Comparison of ENCODE assay signal across 1 fruit fly cellular context in genomic region chrX:11108148-11108844, dm6.
TF ChIP-seq lines count a peak whose summit lies in the region.

TSS of gene Hsp60A (plus strand) at chrX:11108482.

TF ChIP-seq in whole organism, embryonic, 481 proteins besides CTCF, POLR2A, EP300 and RAD21 (continued from another document and continues in another):
- no peak for TF ChIP-seq zf30C (GFP tag; optimal IDR thresholded peaks at IDR 0.05; lab: Kevin White, UChicago)
- peak; percentile 47 for TF ChIP-seq B-H2 (GFP tag; optimal IDR thresholded peaks at IDR 0.05; lab: Kevin White, UChicago)
- no peak for TF ChIP-seq CG6854 (GFP tag; optimal IDR thresholded peaks at IDR 0.05; lab: Kevin White, UChicago)
- no peak for TF ChIP-seq CG4707 (GFP tag; optimal IDR thresholded peaks at IDR 0.05; lab: Kevin White, UChicago)
- no peak for TF ChIP-seq fru (optimal IDR thresholded peaks at IDR 0.05; lab: Kevin White, UChicago)
- no peak for TF ChIP-seq Adf1 (GFP tag; IDR thresholded peaks at IDR 0.05; lab: Robert Waterston, UW)
- no peak for TF ChIP-seq Kr (GFP tag; optimal IDR thresholded peaks at IDR 0.05; lab: Kevin White, UChicago)
- TF ChIP-seq Sry-β (GFP tag; optimal IDR thresholded peaks at IDR 0.05; lab: Kevin White, UChicago) = no peak
- TF ChIP-seq Vsx1 (GFP tag; optimal IDR thresholded peaks at IDR 0.05; lab: Kevin White, UChicago) = no peak
- no peak for TF ChIP-seq onecut (GFP tag; IDR thresholded peaks at IDR 0.05; lab: Robert Waterston, UW)
- no peak for TF ChIP-seq Antp (GFP tag; optimal IDR thresholded peaks at IDR 0.05; lab: Kevin White, UChicago)
- TF ChIP-seq Fer1 (GFP tag; optimal IDR thresholded peaks at IDR 0.05; lab: Kevin White, UChicago) = peak; percentile 55
- peak; percentile 86 for TF ChIP-seq Dref (GFP tag; IDR thresholded peaks at IDR 0.05; lab: Robert Waterston, UW)
- no peak for TF ChIP-seq emc (GFP tag; optimal IDR thresholded peaks at IDR 0.05; lab: Kevin White, UChicago)
- no peak for TF ChIP-seq Hmx (GFP tag; optimal IDR thresholded peaks at IDR 0.05; lab: Kevin White, UChicago)
- no peak for TF ChIP-seq CG3065 (GFP tag; optimal IDR thresholded peaks at IDR 0.05; lab: Kevin White, UChicago)
- no peak for TF ChIP-seq gsb-n (tag; optimal IDR thresholded peaks at IDR 0.05; lab: Kevin White, UChicago)
- TF ChIP-seq CG13424 (tag; optimal IDR thresholded peaks at IDR 0.05; lab: Kevin White, UChicago) = peak; percentile 75
- no peak for TF ChIP-seq Optix (GFP tag; IDR thresholded peaks at IDR 0.05; lab: Robert Waterston, UW)
- no peak for TF ChIP-seq NK7.1 (GFP tag; optimal IDR thresholded peaks at IDR 0.05; lab: Kevin White, UChicago)
- peak; percentile 48; the same call in 1 of the 3 replicates for TF ChIP-seq Dbx (GFP tag; IDR thresholded peaks at IDR 0.05; lab: Robert Waterston, UW)
- peak; percentile 31 for TF ChIP-seq CG15696 (tag; optimal IDR thresholded peaks at IDR 0.05; lab: Kevin White, UChicago)
- TF ChIP-seq gcm (GFP tag; optimal IDR thresholded peaks at IDR 0.05; lab: Kevin White, UChicago) = no peak
- peak; percentile 7 for TF ChIP-seq Fer2 (tag; optimal IDR thresholded peaks at IDR 0.05; lab: Kevin White, UChicago)
- peak; percentile 72; the same call in 2 of the 3 replicates for TF ChIP-seq ci (GFP tag; IDR thresholded peaks at IDR 0.05; lab: Robert Waterston, UW)
- peak; percentile 40 for TF ChIP-seq zen (tag; optimal IDR thresholded peaks at IDR 0.05; lab: Kevin White, UChicago)
- no peak for TF ChIP-seq CG2202 (tag; optimal IDR thresholded peaks at IDR 0.05; lab: Kevin White, UChicago)
- TF ChIP-seq gem (tag; optimal IDR thresholded peaks at IDR 0.05; lab: Kevin White, UChicago) = peak; percentile 73
- no peak for TF ChIP-seq CG1529 (GFP tag; optimal IDR thresholded peaks at IDR 0.05; lab: Kevin White, UChicago)
- peak; percentile 47 for TF ChIP-seq sug (tag; optimal IDR thresholded peaks at IDR 0.05; lab: Kevin White, UChicago)
- peak; percentile 32; the same call in 1 of the 3 replicates for TF ChIP-seq croc (GFP tag; conservative IDR thresholded peaks at IDR 0.05; lab: Robert Waterston, UW)
- TF ChIP-seq chif (GFP tag; optimal IDR thresholded peaks at IDR 0.05; lab: Kevin White, UChicago) = no peak
- TF ChIP-seq hkb (optimal IDR thresholded peaks at IDR 0.05; lab: Kevin White, UChicago) = no peak
- no peak for TF ChIP-seq hkb (GFP tag; IDR thresholded peaks at IDR 0.05; lab: Robert Waterston, UW)
- TF ChIP-seq pita (GFP tag; optimal IDR thresholded peaks at IDR 0.05; lab: Kevin White, UChicago) = no peak
- peak; percentile 1 for TF ChIP-seq CG10431 (GFP tag; optimal IDR thresholded peaks at IDR 0.05; lab: Kevin White, UChicago)
- TF ChIP-seq CG14014 (GFP tag; IDR thresholded peaks at IDR 0.05; lab: Robert Waterston, UW) = 0 out of 2 replicates have a peak, but pooled peaks have one; percentile 27
- TF ChIP-seq CG10959 (GFP tag; IDR thresholded peaks at IDR 0.05; lab: Robert Waterston, UW) = peak; percentile 32; the same call in 1 of the 2 replicates
- TF ChIP-seq tgo (GFP tag; IDR thresholded peaks at IDR 0.05; lab: Robert Waterston, UW) = peak; percentile 42; the same call in 1 of the 3 replicates
- peak; percentile 36 for TF ChIP-seq Hr3 (GFP tag; optimal IDR thresholded peaks at IDR 0.05; lab: Kevin White, UChicago)
- peak in 1 of 2 experiments; percentile 55 for TF ChIP-seq bsh (GFP tag; optimal IDR thresholded peaks at IDR 0.05; lab: Kevin White, UChicago)
- no peak for TF ChIP-seq dan (GFP tag; IDR thresholded peaks at IDR 0.05; lab: Robert Waterston, UW)
- TF ChIP-seq lilli (GFP tag; optimal IDR thresholded peaks at IDR 0.05; lab: Kevin White, UChicago) = peak; percentile 71
- TF ChIP-seq Dp (GFP tag; optimal IDR thresholded peaks at IDR 0.05; lab: Kevin White, UChicago) = peak; percentile 85
- TF ChIP-seq sim (GFP tag; IDR thresholded peaks at IDR 0.05; lab: Robert Waterston, UW) = no peak
- TF ChIP-seq D19A (tag; optimal IDR thresholded peaks at IDR 0.05; lab: Kevin White, UChicago) = peak; percentile 27
- peak; percentile 78 for TF ChIP-seq CG6791 (GFP tag; IDR thresholded peaks at IDR 0.05; lab: Robert Waterston, UW; ENCODE audit: partially characterized antibody)
- no peak for TF ChIP-seq scrt (GFP tag; optimal IDR thresholded peaks at IDR 0.05; lab: Kevin White, UChicago)
- TF ChIP-seq Med (GFP tag; lab: Kevin White, UChicago) = peak; percentile 69
- TF ChIP-seq fd64A (GFP tag; optimal IDR thresholded peaks at IDR 0.05; lab: Kevin White, UChicago) = no peak
- TF ChIP-seq CG34422 (GFP tag; IDR thresholded peaks at IDR 0.05; lab: Robert Waterston, UW) = 0 out of 3 replicates have a peak, but pooled peaks have one; percentile 14
- peak; percentile 58 for TF ChIP-seq CG17829 (tag; optimal IDR thresholded peaks at IDR 0.05; lab: Kevin White, UChicago)
- TF ChIP-seq br (optimal IDR thresholded peaks at IDR 0.05; lab: Kevin White, UChicago) = no peak
- no peak for TF ChIP-seq CG8089 (GFP tag; optimal IDR thresholded peaks at IDR 0.05; lab: Kevin White, UChicago)
- TF ChIP-seq Rfx (GFP tag; IDR thresholded peaks at IDR 0.05; lab: Robert Waterston, UW) = peak; percentile 56
- TF ChIP-seq CG9727 (GFP tag; optimal IDR thresholded peaks at IDR 0.05; lab: Kevin White, UChicago) = peak; percentile 51
- no peak for TF ChIP-seq toy (GFP tag; IDR thresholded peaks at IDR 0.05; lab: Robert Waterston, UW)
- TF ChIP-seq tio (GFP tag; optimal IDR thresholded peaks at IDR 0.05; lab: Kevin White, UChicago) = no peak
- no peak for TF ChIP-seq CG12236 (GFP tag; optimal IDR thresholded peaks at IDR 0.05; lab: Kevin White, UChicago)
- peak; percentile 75 for TF ChIP-seq CG14710 (tag; optimal IDR thresholded peaks at IDR 0.05; lab: Kevin White, UChicago)
- TF ChIP-seq cato (GFP tag; optimal IDR thresholded peaks at IDR 0.05; lab: Kevin White, UChicago; ENCODE audit: borderline replicate concordance) = no peak
- TF ChIP-seq CG43689 (GFP tag; IDR thresholded peaks at IDR 0.05; lab: Robert Waterston, UW) = no peak
- TF ChIP-seq CG9876 (GFP tag; optimal IDR thresholded peaks at IDR 0.05; lab: Kevin White, UChicago) = no peak
- TF ChIP-seq CG14965 (GFP tag; optimal IDR thresholded peaks at IDR 0.05; lab: Kevin White, UChicago; ENCODE audit: borderline replicate concordance) = no peak
- TF ChIP-seq CG15514 (GFP tag; optimal IDR thresholded peaks at IDR 0.05; lab: Kevin White, UChicago) = peak; percentile 76
- no peak for TF ChIP-seq pho (GFP tag; optimal IDR thresholded peaks at IDR 0.05; lab: Kevin White, UChicago)
- TF ChIP-seq CG6654 (GFP tag; optimal IDR thresholded peaks at IDR 0.05; lab: Kevin White, UChicago) = no peak
- no peak for TF ChIP-seq CG10565 (GFP tag; optimal IDR thresholded peaks at IDR 0.05; lab: Kevin White, UChicago)
- TF ChIP-seq CG3726 (GFP tag; IDR thresholded peaks at IDR 0.05; lab: Robert Waterston, UW) = no peak
- peak; percentile 91 for TF ChIP-seq Dll (GFP tag; IDR thresholded peaks at IDR 0.05; lab: Robert Waterston, UW; ENCODE audit: partially characterized antibody)
- TF ChIP-seq Bdp1 (GFP tag; optimal IDR thresholded peaks at IDR 0.05; lab: Kevin White, UChicago) = no peak
- TF ChIP-seq TFAM (GFP tag; optimal IDR thresholded peaks at IDR 0.05; lab: Kevin White, UChicago) = no peak
- peak; percentile 72 for TF ChIP-seq bbx (GFP tag; IDR thresholded peaks at IDR 0.05; lab: Robert Waterston, UW; ENCODE audit: partially characterized antibody)
- peak; percentile 26 for TF ChIP-seq nerfin-1 (tag; optimal IDR thresholded peaks at IDR 0.05; lab: Kevin White, UChicago)
- peak; percentile 43 for TF ChIP-seq dmrt99B (tag; optimal IDR thresholded peaks at IDR 0.05; lab: Kevin White, UChicago)
- no peak for TF ChIP-seq Hand (GFP tag; optimal IDR thresholded peaks at IDR 0.05; lab: Kevin White, UChicago)
- TF ChIP-seq CG10267 (tag; optimal IDR thresholded peaks at IDR 0.05; lab: Kevin White, UChicago) = peak; percentile 58
- TF ChIP-seq CG2712 (tag; optimal IDR thresholded peaks at IDR 0.05; lab: Kevin White, UChicago) = peak; percentile 61
- no peak for TF ChIP-seq zfh2 (GFP tag; optimal IDR thresholded peaks at IDR 0.05; lab: Kevin White, UChicago)
- TF ChIP-seq YL-1 (GFP tag; optimal IDR thresholded peaks at IDR 0.05; lab: Kevin White, UChicago) = peak; percentile 6
- TF ChIP-seq mam (GFP tag; optimal IDR thresholded peaks at IDR 0.05; lab: Kevin White, UChicago) = peak; percentile 34
- TF ChIP-seq CG7357 (GFP tag; IDR thresholded peaks at IDR 0.05; lab: Robert Waterston, UW) = no peak
- peak in 1 of 2 experiments; percentile 96 for TF ChIP-seq Pdp1 (GFP tag; optimal IDR thresholded peaks at IDR 0.05; lab: Kevin White, UChicago)
- no peak for TF ChIP-seq CG14050 (GFP tag; IDR thresholded peaks at IDR 0.05; lab: Robert Waterston, UW)
- TF ChIP-seq zfh1 (GFP tag; IDR thresholded peaks at IDR 0.05; lab: Robert Waterston, UW) = no peak; the same call in 2 of the 3 replicates
- peak; percentile 70 for TF ChIP-seq PHDP (tag; optimal IDR thresholded peaks at IDR 0.05; lab: Kevin White, UChicago)
- TF ChIP-seq HHEX (GFP tag; optimal IDR thresholded peaks at IDR 0.05; lab: Kevin White, UChicago) = peak; percentile 18
- no peak for TF ChIP-seq C15 (GFP tag; IDR thresholded peaks at IDR 0.05; lab: Robert Waterston, UW)
- no peak for TF ChIP-seq ham (GFP tag; IDR thresholded peaks at IDR 0.05; lab: Robert Waterston, UW)
- no peak for TF ChIP-seq luna (GFP tag; optimal IDR thresholded peaks at IDR 0.05; lab: Kevin White, UChicago)
- TF ChIP-seq oc (tag; optimal IDR thresholded peaks at IDR 0.05; lab: Kevin White, UChicago) = no peak
- TF ChIP-seq CG12155 (GFP tag; optimal IDR thresholded peaks at IDR 0.05; lab: Kevin White, UChicago) = peak; percentile 28
- no peak for TF ChIP-seq sens-2 (GFP tag; IDR thresholded peaks at IDR 0.05; lab: Robert Waterston, UW)
- TF ChIP-seq fd3F (GFP tag; optimal IDR thresholded peaks at IDR 0.05; lab: Kevin White, UChicago) = no peak
- TF ChIP-seq pan (optimal IDR thresholded peaks at IDR 0.05; lab: Kevin White, UChicago) = no peak
- TF ChIP-seq pan (GFP tag; optimal IDR thresholded peaks at IDR 0.05 in 1 of 2, IDR thresholded peaks at IDR 0.05 in 1 of 2) = peak in 1 of 2 experiments; percentile 39
- no peak for TF ChIP-seq rib (GFP tag; IDR thresholded peaks at IDR 0.05; lab: Robert Waterston, UW)
- TF ChIP-seq CG17359 (tag; optimal IDR thresholded peaks at IDR 0.05; lab: Kevin White, UChicago) = peak; percentile 56
- TF ChIP-seq amos (GFP tag; IDR thresholded peaks at IDR 0.05; lab: Robert Waterston, UW; ENCODE audit: partially characterized antibody) = peak; percentile 75
- peak; percentile 60; the same call in 1 of the 2 replicates for TF ChIP-seq CG2129 (GFP tag; IDR thresholded peaks at IDR 0.05; lab: Robert Waterston, UW; ENCODE audit: partially characterized antibody)
- peak; percentile 15 for TF ChIP-seq kay (GFP tag; optimal IDR thresholded peaks at IDR 0.05; lab: Kevin White, UChicago)
- TF ChIP-seq HLH3B (GFP tag; IDR thresholded peaks at IDR 0.05; lab: Robert Waterston, UW) = 0 out of 2 replicates have a peak, but pooled peaks have one; percentile 28
- peak; percentile 37 for TF ChIP-seq chn (GFP tag; optimal IDR thresholded peaks at IDR 0.05; lab: Kevin White, UChicago)
- peak; percentile 59 for TF ChIP-seq CG15601 (tag; optimal IDR thresholded peaks at IDR 0.05; lab: Kevin White, UChicago)
- TF ChIP-seq CG5245 (GFP tag; optimal IDR thresholded peaks at IDR 0.05; lab: Kevin White, UChicago) = no peak
- TF ChIP-seq dysf (GFP tag; IDR thresholded peaks at IDR 0.05; lab: Robert Waterston, UW) = no peak; the same call in 2 of the 3 replicates
- peak; percentile 28 for TF ChIP-seq ind (GFP tag; optimal IDR thresholded peaks at IDR 0.05; lab: Kevin White, UChicago)
- TF ChIP-seq CG4360 (GFP tag; IDR thresholded peaks at IDR 0.05; lab: Robert Waterston, UW) = no peak
- TF ChIP-seq Sry-δ (GFP tag; optimal IDR thresholded peaks at IDR 0.05; lab: Kevin White, UChicago) = peak; percentile 73
- peak; percentile 39 for TF ChIP-seq fd96Cb (tag; optimal IDR thresholded peaks at IDR 0.05; lab: Kevin White, UChicago)
- peak; percentile 56 for TF ChIP-seq CG9817 (tag; optimal IDR thresholded peaks at IDR 0.05; lab: Kevin White, UChicago)
- TF ChIP-seq CG8478 (optimal IDR thresholded peaks at IDR 0.05; lab: Kevin White, UChicago) = no peak
- peak; percentile 60; the same call in 2 of the 3 replicates for TF ChIP-seq CG17361 (GFP tag; IDR thresholded peaks at IDR 0.05; lab: Robert Waterston, UW)
- no peak for TF ChIP-seq CG7928 (GFP tag; optimal IDR thresholded peaks at IDR 0.05; lab: Kevin White, UChicago)
- TF ChIP-seq Gug (GFP tag; IDR thresholded peaks at IDR 0.05; lab: Robert Waterston, UW) = no peak
- peak; percentile 66 for TF ChIP-seq phol (tag; optimal IDR thresholded peaks at IDR 0.05; lab: Kevin White, UChicago)
- TF ChIP-seq CG4730 (GFP tag; IDR thresholded peaks at IDR 0.05; lab: Robert Waterston, UW) = 0 out of 2 replicates have a peak, but pooled peaks have one; percentile 15
- TF ChIP-seq Lim3 (GFP tag; IDR thresholded peaks at IDR 0.05; lab: Robert Waterston, UW) = no peak
- no peak for TF ChIP-seq gcm2 (GFP tag; optimal IDR thresholded peaks at IDR 0.05; lab: Kevin White, UChicago)
- no peak for TF ChIP-seq maf-S (GFP tag; optimal IDR thresholded peaks at IDR 0.05; lab: Kevin White, UChicago)
- no peak for TF ChIP-seq stc (GFP tag; IDR thresholded peaks at IDR 0.05; lab: Robert Waterston, UW)
- peak; percentile 74 for TF ChIP-seq CG2116 (GFP tag; optimal IDR thresholded peaks at IDR 0.05; lab: Kevin White, UChicago)
- TF ChIP-seq Six4 (GFP tag; optimal IDR thresholded peaks at IDR 0.05; lab: Kevin White, UChicago) = peak; percentile 10
- TF ChIP-seq CG2120 (GFP tag; optimal IDR thresholded peaks at IDR 0.05; lab: Kevin White, UChicago) = peak; percentile 63
- TF ChIP-seq sisA (GFP tag; IDR thresholded peaks at IDR 0.05; lab: Robert Waterston, UW) = peak; percentile 41
- TF ChIP-seq Hr78 (GFP tag; optimal IDR thresholded peaks at IDR 0.05; lab: Kevin White, UChicago) = no peak
- TF ChIP-seq CG15011 (GFP tag; optimal IDR thresholded peaks at IDR 0.05; lab: Kevin White, UChicago) = no peak
- TF ChIP-seq pros (GFP tag; optimal IDR thresholded peaks at IDR 0.05; lab: Kevin White, UChicago) = no peak
- TF ChIP-seq twi (tag; optimal IDR thresholded peaks at IDR 0.05; lab: Kevin White, UChicago) = no peak
- TF ChIP-seq Dfd (GFP tag; optimal IDR thresholded peaks at IDR 0.05; lab: Kevin White, UChicago) = no peak
- TF ChIP-seq CG12659 (GFP tag; optimal IDR thresholded peaks at IDR 0.05; lab: Kevin White, UChicago) = peak; percentile 54
- no peak for TF ChIP-seq CG17328 (GFP tag; IDR thresholded peaks at IDR 0.05; lab: Robert Waterston, UW)
- TF ChIP-seq trh (GFP tag; optimal IDR thresholded peaks at IDR 0.05; lab: Kevin White, UChicago) = no peak
